Fruit fly (Drosophila melanogaster) whole organism, embryonic: Measurements from ENCODE around the gene Xport-B.
A peak's percentile ranks its signal among the peaks of the same experiment; 100 is the strongest.

ENCODE experiments used
- Awh ChIP-seq: fragments of 200-800 bp; sonication (Bioruptor generic); IDR thresholded peaks from 2 replicates; pipeline ENCODE4, ENCODE4 v1.3.6; 2022; ENCODE audit warnings: missing biosample characterization, missing genetic modification characterization
- Bdp1 ChIP-seq: fragments of 200-800 bp; sonication (Bioruptor generic); optimal IDR thresholded peaks from 3 replicates; lab custom pipeline; 2016; ENCODE audit warnings: missing biosample characterization, missing genetic modification characterization
- CG10267 ChIP-seq: fragments of 200-800 bp; sonication (Bioruptor generic); optimal IDR thresholded peaks from 2 replicates; lab custom pipeline; 2018; ENCODE audit warnings: missing biosample characterization, mild to moderate bottlenecking, missing genetic modification characterization, moderate library complexity
- CG10565 ChIP-seq: fragments of 200-800 bp; sonication (Bioruptor generic); optimal IDR thresholded peaks from 3 replicates; lab custom pipeline; 2016; ENCODE audit warnings: missing biosample characterization, mild to moderate bottlenecking, missing genetic modification characterization
- CG11093 ChIP-seq: fragments of 200-800 bp; sonication (Bioruptor generic); IDR thresholded peaks from 3 replicates; pipeline ENCODE4 v1.3.6; 2022; ENCODE audit warnings: missing biosample characterization, missing genetic modification characterization
- CG11696 ChIP-seq: fragments of 200-800 bp; sonication (Bioruptor generic); IDR thresholded peaks from 2 replicates; pipeline ENCODE4 v1.3.6; 2022; ENCODE audit warnings: missing biosample characterization, missing genetic modification characterization
- CG1233 ChIP-seq: fragments of 200-800 bp; sonication (Bioruptor generic); optimal IDR thresholded peaks from 4 replicates; lab custom pipeline; 2018; ENCODE audit warnings: missing biosample characterization, mild to moderate bottlenecking, missing genetic modification characterization
- CG17186 ChIP-seq: fragments of 200-800 bp; sonication (Bioruptor generic); optimal IDR thresholded peaks from 3 replicates; lab custom pipeline; 2017; ENCODE audit warnings: missing biosample characterization, missing genetic modification reagents, missing genetic modification characterization
- CG17568 ChIP-seq: fragments of 200-800 bp; sonication (Bioruptor generic); optimal IDR thresholded peaks from 2 replicates; lab custom pipeline; 2018; ENCODE audit warnings: missing biosample characterization, mild to moderate bottlenecking, missing genetic modification characterization, moderate library complexity
- CG18262 ChIP-seq: fragments of 200-800 bp; optimal IDR thresholded peaks from 3 replicates; lab custom pipeline; 2019; ENCODE audit warnings: missing biosample characterization, mild to moderate bottlenecking, missing genetic modification characterization, moderate library complexity
- CG18476 ChIP-seq: fragments of 200-800 bp; sonication (Bioruptor generic); optimal IDR thresholded peaks from 2 replicates; lab custom pipeline; 2016; ENCODE audit warnings: missing biosample characterization, mild to moderate bottlenecking, missing genetic modification characterization
- CG2712 ChIP-seq: fragments of 200-800 bp; optimal IDR thresholded peaks from 3 replicates; lab custom pipeline; 2019; ENCODE audit warnings: missing biosample characterization, mild to moderate bottlenecking, missing genetic modification characterization, moderate library complexity
- CG32532 ChIP-seq: fragments of 200-800 bp; sonication (Bioruptor generic); IDR thresholded peaks from 2 replicates; pipeline ENCODE4 v1.3.6; 2022; ENCODE audit warnings: missing biosample characterization, missing genetic modification characterization
- CG34224 ChIP-seq: fragments of 200-800 bp; sonication (Bioruptor generic); IDR thresholded peaks from 3 replicates; pipeline ENCODE4 v1.3.6; 2022; ENCODE audit warnings: missing biosample characterization, missing genetic modification characterization; ENCODE audit not compliant: partially characterized antibody
- CG4360 ChIP-seq: fragments of 200-800 bp; sonication (Bioruptor generic); IDR thresholded peaks from 2 replicates; pipeline ENCODE4 v1.3.6; 2022; ENCODE audit warnings: missing biosample characterization, missing genetic modification characterization
- CG4404 ChIP-seq: fragments of 200-800 bp; sonication (Bioruptor generic); IDR thresholded peaks from 2 replicates; pipeline ENCODE4 v1.3.6; 2022; ENCODE audit warnings: missing biosample characterization, missing genetic modification characterization
- CG6272 ChIP-seq: fragments of 200-800 bp; sonication (Bioruptor generic); IDR thresholded peaks from 2 replicates; pipeline ENCODE4 v1.3.6; 2022; ENCODE audit warnings: missing biosample characterization, missing genetic modification characterization
- CG6765 ChIP-seq: fragments of 200-800 bp; sonication (Bioruptor generic); optimal IDR thresholded peaks from 3 replicates; lab custom pipeline; 2017; ENCODE audit warnings: missing biosample characterization, mild to moderate bottlenecking, missing genetic modification characterization
- CG7928 ChIP-seq: fragments of 200-800 bp; sonication (Bioruptor generic); optimal IDR thresholded peaks from 2 replicates; lab custom pipeline; 2017; ENCODE audit warnings: missing biosample characterization, mild to moderate bottlenecking, missing genetic modification characterization
- CG8944 ChIP-seq: fragments of 200-800 bp; sonication (Bioruptor generic); optimal IDR thresholded peaks from 3 replicates; lab custom pipeline; 2016; ENCODE audit warnings: missing biosample characterization, missing genetic modification characterization
- CG9817 ChIP-seq: fragments of 200-800 bp; sonication (Bioruptor generic); optimal IDR thresholded peaks from 2 replicates; lab custom pipeline; 2018; ENCODE audit warnings: missing biosample characterization, mild to moderate bottlenecking, missing genetic modification characterization, moderate library complexity
- CG9876 ChIP-seq: fragments of 200-800 bp; sonication (Bioruptor generic); optimal IDR thresholded peaks from 2 replicates; lab custom pipeline; 2016; ENCODE audit warnings: missing biosample characterization, missing genetic modification characterization
- CTCF ChIP-seq: fragments of 200-800 bp; sonication (Bioruptor generic); optimal IDR thresholded peaks from 2 replicates; lab custom pipeline; 2017; ENCODE audit warnings: missing biosample characterization, mild to moderate bottlenecking, missing genetic modification characterization, moderate library complexity
- Dad ChIP-seq: fragments of 200-800 bp; sonication (Bioruptor generic); optimal IDR thresholded peaks from 3 replicates; lab custom pipeline; 2016; ENCODE audit warnings: missing biosample characterization, missing genetic modification characterization
- Dref ChIP-seq: fragments of 200-800 bp; sonication (Bioruptor generic); IDR thresholded peaks from 2 replicates; pipeline ENCODE4 v1.3.6; 2022; ENCODE audit warnings: missing biosample characterization, missing genetic modification characterization
- E2f1 ChIP-seq: fragments of 200-800 bp; sonication (Bioruptor generic); IDR thresholded peaks from 2 replicates; pipeline ENCODE4 v1.3.6; 2022; ENCODE audit warnings: missing biosample characterization, missing genetic modification characterization
- Gsc ChIP-seq: fragments of 200-800 bp; sonication (Bioruptor generic); IDR thresholded peaks from 2 replicates; pipeline ENCODE4 v1.3.6; 2022; ENCODE audit warnings: missing biosample characterization, missing genetic modification characterization
- H15 ChIP-seq: fragments of 200-800 bp; sonication (Bioruptor generic); IDR thresholded peaks from 3 replicates; pipeline ENCODE4 v1.3.6; 2022; ENCODE audit warnings: missing biosample characterization, missing genetic modification characterization
- HLHmδ ChIP-seq: fragments of 200-800 bp; sonication (Bioruptor generic); optimal IDR thresholded peaks from 2 replicates; lab custom pipeline; 2018; ENCODE audit warnings: missing biosample characterization, mild to moderate bottlenecking, missing genetic modification characterization, moderate library complexity
- Max ChIP-seq: fragments of 200-800 bp; sonication (Bioruptor generic); optimal IDR thresholded peaks from 2 replicates; lab custom pipeline; 2016; ENCODE audit warnings: missing biosample characterization, mild to moderate bottlenecking, missing genetic modification characterization
- Neu2 ChIP-seq: fragments of 200-800 bp; sonication (Bioruptor generic); optimal IDR thresholded peaks from 3 replicates; lab custom pipeline; 2016; ENCODE audit warnings: missing biosample characterization, missing genetic modification characterization, borderline replicate concordance
- Nf-YB ChIP-seq: fragments of 200-800 bp; sonication (Bioruptor generic); optimal IDR thresholded peaks from 3 replicates; lab custom pipeline; 2019; ENCODE audit warnings: missing biosample characterization, mild to moderate bottlenecking, missing genetic modification characterization, moderate library complexity
- Ssrp ChIP-seq: fragments of 200-800 bp; sonication (Bioruptor generic); optimal IDR thresholded peaks from 2 replicates; lab custom pipeline; 2018; ENCODE audit warnings: missing biosample characterization, mild to moderate bottlenecking, missing genetic modification characterization, moderate library complexity
- Usf ChIP-seq: fragments of 200-800 bp; sonication (Bioruptor generic); optimal IDR thresholded peaks from 2 replicates; lab custom pipeline; 2017; ENCODE audit warnings: missing genotype, missing biosample characterization, missing genetic modification characterization
- cato ChIP-seq: fragments of 200-800 bp; sonication (Bioruptor generic); optimal IDR thresholded peaks from 2 replicates; lab custom pipeline; 2016; ENCODE audit warnings: missing biosample characterization, missing genetic modification characterization, borderline replicate concordance
- dati ChIP-seq: fragments of 200-800 bp; sonication (Bioruptor generic); IDR thresholded peaks from 2 replicates; pipeline ENCODE4 v1.3.6; 2022; ENCODE audit warnings: missing biosample characterization, missing genetic modification characterization
- ems ChIP-seq: fragments of 200-800 bp; sonication (Bioruptor generic); optimal IDR thresholded peaks from 3 replicates; lab custom pipeline; 2016; ENCODE audit warnings: missing biosample characterization, missing genetic modification characterization
- esg ChIP-seq: fragments of 200-800 bp; sonication (Bioruptor generic); conservative IDR thresholded peaks from 2 replicates; pipeline ENCODE4 v1.3.6; 2022; ENCODE audit warnings: missing biosample characterization, missing genetic modification characterization
- gem ChIP-seq: fragments of 200-800 bp; sonication (Bioruptor generic); optimal IDR thresholded peaks from 2 replicates; lab custom pipeline; 2019; ENCODE audit warnings: missing biosample characterization, mild to moderate bottlenecking, missing genetic modification characterization, moderate library complexity
- grn ChIP-seq: fragments of 200-800 bp; sonication (Bioruptor generic); optimal IDR thresholded peaks from 3 replicates; lab custom pipeline; 2017; ENCODE audit warnings: missing biosample characterization, missing genetic modification characterization
- h ChIP-seq: fragments of >200 bp; optimal IDR thresholded peaks from 2 replicates; lab custom pipeline; 2017
- her ChIP-seq: fragments of 200-800 bp; sonication (Bioruptor generic); optimal IDR thresholded peaks from 2 replicates; lab custom pipeline; 2016; ENCODE audit warnings: missing biosample characterization, missing genetic modification characterization
- hkb ChIP-seq, 2 experiments: fragments of 200-800 bp in 1 of 2; fragments of >200 bp in 1 of 2; sonication (Bioruptor generic) in 1 of 2; IDR thresholded peaks in 1 of 2; optimal IDR thresholded peaks in 1 of 2; 2 replicates each; pipeline versions ENCODE4 v1.3.6 to Lab custom; 2017 to 2022; ENCODE audit warnings: missing biosample characterization in 1 of 2, missing genetic modification characterization in 1 of 2
- inv ChIP-seq: fragments of 200-800 bp; sonication (Bioruptor generic); IDR thresholded peaks from 2 replicates; pipeline ENCODE4 v1.3.6; 2022; ENCODE audit warnings: missing biosample characterization, missing genetic modification characterization; ENCODE audit not compliant: partially characterized antibody
- lbe ChIP-seq: fragments of 200-800 bp; sonication (Bioruptor generic); optimal IDR thresholded peaks from 2 replicates; lab custom pipeline; 2016; ENCODE audit warnings: missing biosample characterization, mild to moderate bottlenecking, missing genetic modification characterization
- lilli ChIP-seq: fragments of 200-800 bp; sonication (Bioruptor generic); optimal IDR thresholded peaks from 3 replicates; lab custom pipeline; 2016; ENCODE audit warnings: missing biosample characterization, missing genetic modification characterization
- mld ChIP-seq: fragments of 200-800 bp; sonication (Bioruptor generic); IDR thresholded peaks from 3 replicates; pipeline ENCODE4 v1.3.6; 2022; ENCODE audit warnings: missing biosample characterization, missing genetic modification characterization; ENCODE audit not compliant: partially characterized antibody
- rib ChIP-seq: fragments of 200-800 bp; sonication (Bioruptor generic); IDR thresholded peaks from 2 replicates; pipeline ENCODE4 v1.3.6; 2022; ENCODE audit warnings: missing biosample characterization, missing genetic modification characterization
- row ChIP-seq: fragments of 200-800 bp; sonication (Bioruptor generic); IDR thresholded peaks from 3 replicates; pipeline ENCODE4 v1.3.6; 2022; ENCODE audit warnings: missing biosample characterization, missing genetic modification characterization
- sisA ChIP-seq: fragments of 200-800 bp; sonication (Bioruptor generic); IDR thresholded peaks from 2 replicates; pipeline ENCODE4 v1.3.6; 2022; ENCODE audit warnings: missing biosample characterization, missing genetic modification characterization
- unpg ChIP-seq: fragments of 200-800 bp; sonication (Bioruptor generic); optimal IDR thresholded peaks from 3 replicates; lab custom pipeline; 2018; ENCODE audit warnings: missing biosample characterization, mild to moderate bottlenecking, missing genetic modification characterization, moderate library complexity

Gene Xport-B

DNA sequence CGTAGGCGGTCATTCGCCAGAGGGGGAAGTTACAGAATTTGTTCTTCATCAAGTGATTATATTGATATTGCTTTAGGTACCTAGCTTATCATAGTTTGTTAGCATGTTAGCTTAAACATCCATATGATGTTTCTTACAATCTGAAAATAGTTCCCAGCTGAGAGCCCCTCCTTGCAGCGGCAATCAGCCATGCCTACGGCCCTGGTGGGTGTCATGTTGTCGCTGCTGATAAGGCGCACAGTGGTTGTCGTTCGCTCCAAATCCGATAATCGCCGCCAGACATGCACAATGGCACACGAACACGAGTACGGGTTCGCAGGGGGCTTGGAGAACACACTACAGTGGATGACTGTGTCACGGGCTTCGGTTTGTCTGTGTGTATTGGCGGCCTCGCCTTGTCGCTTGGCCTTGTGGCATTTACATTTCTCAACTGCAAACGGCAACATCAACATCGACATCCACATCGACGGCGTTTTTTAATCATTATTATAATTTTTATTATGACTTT, 9.2 kb downstream of the Xport-B start (continued):
- no peak for TF ChIP-seq CG34224 (GFP tag; lab: Robert Waterston, UW)
- peak; percentile 94 for TF ChIP-seq row (GFP tag; lab: Robert Waterston, UW)
- TF ChIP-seq h (lab: Kevin White, UChicago): no peak
- peak; percentile 40 for TF ChIP-seq cato (GFP tag; lab: Kevin White, UChicago)
- peak; percentile 68 for TF ChIP-seq her
- TF ChIP-seq CG10565 (GFP tag; lab: Kevin White, UChicago): no peak
- peak; percentile 66 for TF ChIP-seq CG9817 (tag; lab: Kevin White, UChicago)
- peak; percentile 79 for TF ChIP-seq ems
- no peak for TF ChIP-seq CG7928 (GFP tag; lab: Kevin White, UChicago)
- peak; percentile 49 for TF ChIP-seq CG17186
- peak; percentile 73 for TF ChIP-seq rib
- peak; percentile 78 for TF ChIP-seq E2f1 (GFP tag; lab: Robert Waterston, UW)
- TF ChIP-seq Neu2 (GFP tag; lab: Kevin White, UChicago): no peak
- TF ChIP-seq CG6765 (GFP tag; lab: Kevin White, UChicago): peak; percentile 72
- TF ChIP-seq CG6272 (GFP tag; lab: Robert Waterston, UW): peak; percentile 87
- peak; percentile 75 for TF ChIP-seq CG2712 (tag; lab: Kevin White, UChicago)
- TF ChIP-seq Gsc: peak; percentile 72
- TF ChIP-seq CG17568: peak; percentile 61
- peak; percentile 56 for TF ChIP-seq CG18476 (GFP tag; lab: Kevin White, UChicago)
- TF ChIP-seq lilli (GFP tag; lab: Kevin White, UChicago): peak; percentile 91
- TF ChIP-seq CG4404 (GFP tag; lab: Robert Waterston, UW): peak; percentile 66
- TF ChIP-seq Max: peak; percentile 47
- TF ChIP-seq CG4360 (GFP tag; lab: Robert Waterston, UW): no peak
- peak; percentile 69 for TF ChIP-seq Usf (GFP tag; lab: Kevin White, UChicago)
- no peak for TF ChIP-seq grn
- peak; percentile 91 for TF ChIP-seq CG32532
- TF ChIP-seq Dref (GFP tag; lab: Robert Waterston, UW): no peak
- peak; percentile 82 for TF ChIP-seq gem (tag; lab: Kevin White, UChicago)
- peak; percentile 67; the same call in 2 of the 3 replicates for TF ChIP-seq CG11093 (GFP tag; lab: Robert Waterston, UW)
- peak; percentile 77 for TF ChIP-seq esg
- TF ChIP-seq CG10267 (tag; lab: Kevin White, UChicago): peak; percentile 44
- peak; percentile 79 for TF ChIP-seq unpg
- peak; percentile 55 for TF ChIP-seq HLHmδ
- peak; percentile 83 for TF ChIP-seq H15 (GFP tag; lab: Robert Waterston, UW)
- TF ChIP-seq CTCF (GFP tag; lab: Kevin White, UChicago): peak; percentile 25
- TF ChIP-seq CG9876 (GFP tag; lab: Kevin White, UChicago): peak; percentile 56
- TF ChIP-seq Nf-YB (GFP tag; lab: Kevin White, UChicago): peak; percentile 57
- TF ChIP-seq lbe (GFP tag; lab: Kevin White, UChicago): peak; percentile 76
- TF ChIP-seq dati (GFP tag; lab: Robert Waterston, UW): 0 out of 2 replicates have a peak, but pooled peaks have one; percentile 10
- TF ChIP-seq CG11696 (GFP tag; lab: Robert Waterston, UW): peak; percentile 52; the same call in 1 of the 2 replicates
- no peak for TF ChIP-seq inv (GFP tag; lab: Robert Waterston, UW)
- peak; percentile 59 for TF ChIP-seq CG1233 (GFP tag; lab: Kevin White, UChicago)
- peak; percentile 64 for TF ChIP-seq Ssrp (tag; lab: Kevin White, UChicago)
- peak; percentile 59 for TF ChIP-seq Dad
- peak; percentile 73 for TF ChIP-seq CG8944 (GFP tag; lab: Kevin White, UChicago)
- TF ChIP-seq sisA (GFP tag; lab: Robert Waterston, UW): peak; percentile 73
- TF ChIP-seq Awh (GFP tag; lab: Robert Waterston, UW): peak; percentile 74; the same call in 1 of the 2 replicates
- TF ChIP-seq CG18262 (tag; lab: Kevin White, UChicago): peak; percentile 72
- TF ChIP-seq hkb (optimal IDR thresholded peaks at IDR 0.05; lab: Kevin White, UChicago): no peak
- peak; percentile 78 for TF ChIP-seq hkb (GFP tag; IDR thresholded peaks at IDR 0.05; lab: Robert Waterston, UW)
- no peak for TF ChIP-seq mld (GFP tag; lab: Robert Waterston, UW)
- peak; percentile 61 for TF ChIP-seq Bdp1 (GFP tag; lab: Kevin White, UChicago)
